Fruit fly (Drosophila melanogaster) whole organism, embryonic: ENCODE results near the gene Ccn.
A peak's percentile ranks its signal among the peaks of the same experiment; 100 is the strongest.

Source experiments
- CG10979 ChIP-seq: fragments of 200-800 bp; sonication (Bioruptor generic); optimal IDR thresholded peaks from 2 replicates; lab custom pipeline; 2018; ENCODE audit warnings: missing biosample characterization, mild to moderate bottlenecking, missing genetic modification characterization, moderate library complexity
- CG11560 ChIP-seq: fragments of 200-800 bp; sonication (Bioruptor generic); IDR thresholded peaks from 3 replicates; pipeline ENCODE4 v1.3.6; 2022; ENCODE audit warnings: missing biosample characterization, missing genetic modification characterization
- CG13424 ChIP-seq: fragments of 200-800 bp; sonication (Bioruptor generic); optimal IDR thresholded peaks from 2 replicates; lab custom pipeline; 2019; ENCODE audit warnings: missing biosample characterization, mild to moderate bottlenecking, missing genetic modification characterization, moderate library complexity
- CG15601 ChIP-seq: fragments of 200-800 bp; sonication (Bioruptor generic); optimal IDR thresholded peaks from 3 replicates; lab custom pipeline; 2019; ENCODE audit warnings: missing biosample characterization, mild to moderate bottlenecking, missing genetic modification characterization, moderate library complexity
- CG17612 ChIP-seq: fragments of 200-800 bp; sonication (Bioruptor generic); IDR thresholded peaks from 2 replicates; pipeline ENCODE4 v1.3.6; 2022; ENCODE audit warnings: missing biosample characterization, missing genetic modification characterization
- CG1832 ChIP-seq: fragments of 200-800 bp; sonication (Bioruptor generic); optimal IDR thresholded peaks from 2 replicates; lab custom pipeline; 2017; ENCODE audit warnings: missing biosample characterization, mild to moderate bottlenecking, missing genetic modification characterization, inconsistent platforms
- CG2712 ChIP-seq: fragments of 200-800 bp; optimal IDR thresholded peaks from 3 replicates; lab custom pipeline; 2019; ENCODE audit warnings: missing biosample characterization, mild to moderate bottlenecking, missing genetic modification characterization, moderate library complexity
- CG3065 ChIP-seq: fragments of 200-800 bp; sonication (Bioruptor generic); optimal IDR thresholded peaks from 2 replicates; lab custom pipeline; 2016; ENCODE audit warnings: missing biosample characterization, missing genetic modification characterization
- CG31365 ChIP-seq: fragments of 200-800 bp; sonication (Bioruptor generic); optimal IDR thresholded peaks from 2 replicates; lab custom pipeline; 2018; ENCODE audit warnings: missing biosample characterization, mild to moderate bottlenecking, missing genetic modification characterization
- CG31441 ChIP-seq: fragments of 200-800 bp; sonication (Bioruptor generic); IDR thresholded peaks from 2 replicates; pipeline ENCODE4 v1.3.6; 2022; ENCODE audit warnings: missing biosample characterization, missing genetic modification characterization
- CG42726 ChIP-seq: fragments of 200-800 bp; sonication (Bioruptor generic); IDR thresholded peaks from 2 replicates; pipeline ENCODE4 v1.3.6; 2022; ENCODE audit warnings: missing biosample characterization, missing genetic modification characterization; ENCODE audit not compliant: partially characterized antibody
- CG5180 ChIP-seq: fragments of 200-800 bp; sonication (Bioruptor generic); optimal IDR thresholded peaks from 3 replicates; lab custom pipeline; 2017; ENCODE audit warnings: missing biosample characterization, missing genetic modification characterization, mild to moderate bottlenecking, moderate library complexity, missing genetic modification reagents
- CG6683 ChIP-seq: fragments of 200-800 bp; sonication (Bioruptor generic); optimal IDR thresholded peaks from 2 replicates; lab custom pipeline; 2017; ENCODE audit warnings: missing biosample characterization, mild to moderate bottlenecking, missing genetic modification characterization, missing genetic modification reagents
- CG6765 ChIP-seq: fragments of 200-800 bp; sonication (Bioruptor generic); optimal IDR thresholded peaks from 3 replicates; lab custom pipeline; 2017; ENCODE audit warnings: missing biosample characterization, mild to moderate bottlenecking, missing genetic modification characterization
- CG7963 ChIP-seq: fragments of 200-800 bp; sonication (Bioruptor generic); IDR thresholded peaks from 3 replicates; pipeline ENCODE4 v1.3.6; 2022; ENCODE audit warnings: missing biosample characterization, missing genetic modification characterization; ENCODE audit not compliant: partially characterized antibody
- CG8089 ChIP-seq: fragments of 200-800 bp; sonication (Bioruptor generic); optimal IDR thresholded peaks from 3 replicates; lab custom pipeline; 2016; ENCODE audit warnings: missing biosample characterization, missing genetic modification characterization
- D19B ChIP-seq: fragments of 200-800 bp; sonication (Bioruptor generic); optimal IDR thresholded peaks from 2 replicates; lab custom pipeline; 2017; ENCODE audit warnings: missing biosample characterization, mild to moderate bottlenecking, missing genetic modification characterization
- Doc2 ChIP-seq: fragments of 200-800 bp; sonication (Bioruptor generic); IDR thresholded peaks from 2 replicates; pipeline ENCODE4 v1.3.6; 2022; ENCODE audit warnings: missing biosample characterization, missing genetic modification characterization
- Eip74EF ChIP-seq, 2 experiments: fragments of 200-800 bp in 1 of 2; fragments of >200 bp in 1 of 2; sonication (Bioruptor generic) in 1 of 2; optimal IDR thresholded peaks; 2 replicates each; lab custom pipeline; 2017 to 2019; ENCODE audit warnings: missing biosample characterization in 2 of 2, missing genetic modification characterization in 2 of 2, mild to moderate bottlenecking in 1 of 2, moderate library complexity in 1 of 2
- GATAe ChIP-seq: fragments of 200-800 bp; sonication (Bioruptor generic); conservative IDR thresholded peaks from 2 replicates; pipeline ENCODE4 v1.3.6; 2022; ENCODE audit warnings: missing biosample characterization, missing genetic modification characterization
- Gsc ChIP-seq: fragments of 200-800 bp; sonication (Bioruptor generic); IDR thresholded peaks from 2 replicates; pipeline ENCODE4 v1.3.6; 2022; ENCODE audit warnings: missing biosample characterization, missing genetic modification characterization
- HLH54F ChIP-seq: fragments of 200-800 bp; sonication (Bioruptor generic); optimal IDR thresholded peaks from 3 replicates; lab custom pipeline; 2016; ENCODE audit warnings: missing biosample characterization, missing genetic modification characterization
- Hmx ChIP-seq: fragments of 200-800 bp; sonication (Bioruptor generic); optimal IDR thresholded peaks from 2 replicates; lab custom pipeline; 2016; ENCODE audit warnings: missing biosample characterization, missing genetic modification characterization
- NC2β ChIP-seq: fragments of 200-800 bp; sonication (Bioruptor generic); optimal IDR thresholded peaks from 2 replicates; lab custom pipeline; 2016; ENCODE audit warnings: missing biosample characterization, missing genetic modification characterization
- Oaz ChIP-seq: fragments of 200-800 bp; sonication (Bioruptor generic); IDR thresholded peaks from 2 replicates; pipeline ENCODE4 v1.3.6; 2022; ENCODE audit warnings: missing biosample characterization, missing genetic modification characterization
- PHDP ChIP-seq: fragments of 200-800 bp; sonication (Bioruptor generic); optimal IDR thresholded peaks from 3 replicates; lab custom pipeline; 2018; ENCODE audit warnings: missing biosample characterization, mild to moderate bottlenecking, missing genetic modification characterization, moderate library complexity
- Poxn ChIP-seq: fragments of 200-800 bp; sonication (Bioruptor generic); IDR thresholded peaks from 2 replicates; pipeline ENCODE4 v1.3.6; 2022; ENCODE audit warnings: missing biosample characterization, missing genetic modification characterization
- Scr ChIP-seq: fragments of 200-800 bp; sonication (Bioruptor generic); IDR thresholded peaks from 2 replicates; pipeline ENCODE4 v1.3.6; 2022; ENCODE audit warnings: missing biosample characterization, missing genetic modification characterization; ENCODE audit not compliant: partially characterized antibody
- TFAM ChIP-seq: fragments of 200-800 bp; sonication (Bioruptor generic); optimal IDR thresholded peaks from 2 replicates; lab custom pipeline; 2017; ENCODE audit warnings: missing biosample characterization, missing genetic modification characterization, inconsistent platforms
- ash1 ChIP-seq: fragments of 200-800 bp; sonication (Bioruptor generic); optimal IDR thresholded peaks from 2 replicates; lab custom pipeline; 2018; ENCODE audit warnings: missing biosample characterization, mild to moderate bottlenecking, missing genetic modification characterization
- bbx ChIP-seq: fragments of 200-800 bp; sonication (Bioruptor generic); IDR thresholded peaks from 2 replicates; pipeline ENCODE4 v1.3.6; 2022; ENCODE audit warnings: missing biosample characterization, missing genetic modification characterization; ENCODE audit not compliant: partially characterized antibody
- chm ChIP-seq: fragments of 200-800 bp; sonication (Bioruptor generic); IDR thresholded peaks from 2 replicates; pipeline ENCODE4 v1.3.6; 2022; ENCODE audit warnings: missing biosample characterization, missing genetic modification characterization
- croc ChIP-seq: fragments of 200-800 bp; sonication (Bioruptor generic); conservative IDR thresholded peaks from 3 replicates; pipeline ENCODE4 v1.3.6; 2022; ENCODE audit warnings: missing biosample characterization, missing genetic modification characterization
- crp ChIP-seq, 2 experiments: fragments of 200-800 bp; sonication (Bioruptor generic); optimal IDR thresholded peaks; 2 replicates in 1 of 2; 3 replicates in 1 of 2; lab custom pipeline; 2017; ENCODE audit warnings: missing biosample characterization in 2 of 2, missing genetic modification characterization in 2 of 2, mild to moderate bottlenecking in 1 of 2, moderate library complexity in 1 of 2
- dan ChIP-seq: fragments of 200-800 bp; sonication (Bioruptor generic); IDR thresholded peaks from 2 replicates; pipeline ENCODE4 v1.3.6; 2022; ENCODE audit warnings: missing biosample characterization, missing genetic modification characterization
- danr ChIP-seq: fragments of 200-800 bp; sonication (Bioruptor generic); IDR thresholded peaks from 2 replicates; pipeline ENCODE4 v1.3.6; 2022; ENCODE audit warnings: missing biosample characterization, missing genetic modification characterization
- dysf ChIP-seq: fragments of 200-800 bp; sonication (Bioruptor generic); IDR thresholded peaks from 3 replicates; pipeline ENCODE4 v1.3.6; 2022; ENCODE audit warnings: missing biosample characterization, missing genetic modification characterization
- emc ChIP-seq: fragments of 200-800 bp; sonication (Bioruptor generic); optimal IDR thresholded peaks from 2 replicates; lab custom pipeline; 2016; ENCODE audit warnings: missing biosample characterization, missing genetic modification characterization
- en ChIP-seq: fragments of 200-800 bp; sonication (Bioruptor generic); optimal IDR thresholded peaks from 2 replicates; lab custom pipeline; 2016; ENCODE audit warnings: missing biosample characterization, missing genetic modification characterization
- exex ChIP-seq: fragments of 200-800 bp; sonication (Bioruptor generic); optimal IDR thresholded peaks from 4 replicates; lab custom pipeline; 2018; ENCODE audit warnings: missing biosample characterization, mild to moderate bottlenecking, missing genetic modification characterization, moderate library complexity
- fru ChIP-seq: fragments of >200 bp; optimal IDR thresholded peaks from 2 replicates; lab custom pipeline; 2017
- gro ChIP-seq: fragments of 200-800 bp; sonication (Bioruptor generic); optimal IDR thresholded peaks from 2 replicates; lab custom pipeline; 2016; ENCODE audit warnings: missing biosample characterization, missing genetic modification characterization
- kni ChIP-seq: fragments of 200-800 bp; sonication (Bioruptor generic); optimal IDR thresholded peaks from 3 replicates; lab custom pipeline; 2017; ENCODE audit warnings: mild to moderate bottlenecking, missing biosample characterization, missing genetic modification reagents, missing genetic modification characterization
- lmd ChIP-seq: fragments of 200-800 bp; sonication (Bioruptor generic); IDR thresholded peaks from 2 replicates; pipeline ENCODE4 v1.3.6; 2022; ENCODE audit warnings: missing biosample characterization, missing genetic modification characterization
- pb ChIP-seq: fragments of 200-800 bp; sonication (Bioruptor generic); optimal IDR thresholded peaks from 3 replicates; lab custom pipeline; 2016; ENCODE audit warnings: missing biosample characterization, missing genetic modification characterization
- pros ChIP-seq: fragments of 200-800 bp; sonication (Bioruptor generic); optimal IDR thresholded peaks from 3 replicates; lab custom pipeline; 2019; ENCODE audit warnings: missing biosample characterization, mild to moderate bottlenecking, missing genetic modification characterization, moderate library complexity
- unc-4 ChIP-seq: fragments of 200-800 bp; sonication (Bioruptor generic); IDR thresholded peaks from 2 replicates; pipeline ENCODE4 v1.3.6; 2022; ENCODE audit warnings: missing biosample characterization, missing genetic modification characterization; ENCODE audit not compliant: partially characterized antibody
- wdn ChIP-seq: fragments of 200-800 bp; sonication (Bioruptor generic); IDR thresholded peaks from 2 replicates; pipeline ENCODE4 v1.3.6; 2022; ENCODE audit warnings: missing biosample characterization, missing genetic modification characterization

Ccn gene

DNA sequence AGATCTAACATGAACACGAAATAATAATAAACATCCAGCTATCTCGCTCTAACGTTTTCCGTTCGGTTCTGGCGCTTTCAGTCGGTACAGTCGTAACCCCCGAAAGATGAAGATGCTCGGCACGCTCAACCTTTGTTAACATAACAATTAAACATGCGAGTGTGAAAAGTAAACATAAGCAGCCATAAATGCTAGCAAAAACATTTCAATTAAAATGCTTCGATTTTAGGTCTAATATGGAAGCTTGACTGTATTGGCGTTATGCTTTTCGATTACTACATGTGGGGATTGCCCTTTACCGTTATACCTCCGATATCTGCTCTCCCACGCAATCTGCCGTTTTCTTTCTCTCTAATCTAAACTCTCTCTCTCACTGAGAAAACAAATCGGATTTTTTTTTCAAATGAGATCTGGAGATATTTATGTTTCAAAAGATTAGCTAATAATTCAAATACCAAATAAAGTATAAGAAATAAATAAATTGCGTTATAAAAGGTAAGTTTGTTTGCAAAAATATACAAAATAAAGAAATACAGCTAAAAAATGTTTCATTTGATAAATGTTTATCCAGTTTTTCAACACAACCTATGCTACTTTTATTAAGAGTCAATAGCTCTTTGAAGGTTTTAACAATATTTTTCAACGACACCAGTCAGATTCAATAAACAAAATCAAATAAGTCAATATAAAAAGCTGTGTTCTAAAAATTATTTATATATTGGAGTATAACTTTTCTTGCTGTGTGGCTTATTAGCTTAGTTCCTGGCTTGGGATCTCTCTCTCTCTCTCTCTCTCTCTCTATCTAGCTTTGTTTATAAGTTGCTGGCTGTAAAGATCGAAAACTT is 31.2 kb upstream of the Ccn start (continued):
- TF ChIP-seq GATAe (GFP tag; lab: Robert Waterston, UW): peak; percentile 82
- peak; percentile 84 for TF ChIP-seq pb (GFP tag; lab: Kevin White, UChicago)
- peak; percentile 82 for TF ChIP-seq CG31365 (tag; lab: Kevin White, UChicago)
- TF ChIP-seq CG31441 (GFP tag; lab: Robert Waterston, UW): peak; percentile 71
- TF ChIP-seq Doc2: peak; percentile 78; the same call in 1 of the 2 replicates
- TF ChIP-seq Eip74EF (GFP tag; optimal IDR thresholded peaks at IDR 0.05; lab: Kevin White, UChicago): peak in 1 of 2 experiments; percentile 60
- TF ChIP-seq PHDP (tag; lab: Kevin White, UChicago): peak; percentile 89
- peak; percentile 93 for TF ChIP-seq dysf (GFP tag; lab: Robert Waterston, UW)
- peak; percentile 16; the same call in 1 of the 2 replicates for TF ChIP-seq unc-4 (GFP tag; lab: Robert Waterston, UW)
- peak; percentile 88; the same call in 1 of the 2 replicates for TF ChIP-seq chm (GFP tag; lab: Robert Waterston, UW)
- TF ChIP-seq crp (GFP tag; optimal IDR thresholded peaks at IDR 0.05; lab: Kevin White, UChicago): peak in 1 of 2 experiments; percentile 24
- peak; percentile 80 for TF ChIP-seq D19B
- TF ChIP-seq fru: no peak
- peak; percentile 89 for TF ChIP-seq emc
- peak; percentile 59 for TF ChIP-seq CG10979 (tag; lab: Kevin White, UChicago)
- peak; percentile 74 for TF ChIP-seq CG8089 (GFP tag; lab: Kevin White, UChicago)
- TF ChIP-seq CG6765 (GFP tag; lab: Kevin White, UChicago): peak; percentile 73
- peak; percentile 86 for TF ChIP-seq CG17612 (GFP tag; lab: Robert Waterston, UW)
- peak; percentile 94 for TF ChIP-seq lmd
- TF ChIP-seq CG5180 (GFP tag; lab: Kevin White, UChicago): peak; percentile 40
- peak; percentile 64 for TF ChIP-seq Hmx (GFP tag; lab: Kevin White, UChicago)
- TF ChIP-seq CG3065 (GFP tag; lab: Kevin White, UChicago): peak; percentile 65
- peak; percentile 51 for TF ChIP-seq TFAM
- peak; percentile 94 for TF ChIP-seq HLH54F (GFP tag; lab: Kevin White, UChicago)
- peak; percentile 57; the same call in 1 of the 2 replicates for TF ChIP-seq Poxn (GFP tag; lab: Robert Waterston, UW)
- TF ChIP-seq gro: peak; percentile 96
- TF ChIP-seq wdn (GFP tag; lab: Robert Waterston, UW): peak; percentile 90
- peak; percentile 81 for TF ChIP-seq CG2712 (tag; lab: Kevin White, UChicago)
- TF ChIP-seq dan: no peak
- peak; percentile 69 for TF ChIP-seq CG13424 (tag; lab: Kevin White, UChicago)
- TF ChIP-seq kni (GFP tag; lab: Kevin White, UChicago): peak; percentile 56
- TF ChIP-seq NC2β (GFP tag; lab: Kevin White, UChicago): peak; percentile 84
- TF ChIP-seq Oaz: peak; percentile 77
- no peak for TF ChIP-seq CG42726 (GFP tag; lab: Robert Waterston, UW)
- peak; percentile 41; the same call in 1 of the 2 replicates for TF ChIP-seq bbx (GFP tag; lab: Robert Waterston, UW)
- TF ChIP-seq CG1832 (GFP tag; lab: Kevin White, UChicago): no peak
- peak; percentile 89 for TF ChIP-seq ash1
- TF ChIP-seq exex (tag; lab: Kevin White, UChicago): peak; percentile 86
- no peak for TF ChIP-seq CG7963 (GFP tag; lab: Robert Waterston, UW)
- TF ChIP-seq Scr: no peak
- TF ChIP-seq en (GFP tag; lab: Kevin White, UChicago): peak; percentile 65
- peak; percentile 73 for TF ChIP-seq CG6683 (GFP tag; lab: Kevin White, UChicago)
- TF ChIP-seq CG15601 (tag; lab: Kevin White, UChicago): peak; percentile 72
- TF ChIP-seq pros (GFP tag; lab: Kevin White, UChicago): no peak
- TF ChIP-seq danr: peak; percentile 83
- TF ChIP-seq Gsc (GFP tag; lab: Robert Waterston, UW): no peak
- peak; percentile 82 for TF ChIP-seq CG11560
- peak; percentile 62; the same call in 2 of the 3 replicates for TF ChIP-seq croc (GFP tag; lab: Robert Waterston, UW)
